Worm (Caenorhabditis elegans): ENCODE measurements around the gene F49H6.15.

- TF ChIP-seq ahr-1 (tag; optimal IDR thresholded peaks at IDR 0.05) = no peak
- TF ChIP-seq gmeb-2 (tag; optimal IDR thresholded peaks at IDR 0.05) = no peak
- TF ChIP-seq odd-2 (tag; optimal IDR thresholded peaks at IDR 0.05) = no peak
- TF ChIP-seq hlh-13 (GFP tag; optimal IDR thresholded peaks at IDR 0.05) = no peak
- TF ChIP-seq fkh-10 (GFP tag; optimal IDR thresholded peaks at IDR 0.05) = no peak
- TF ChIP-seq hlh-30 (tag; optimal IDR thresholded peaks at IDR 0.05; ENCODE audit: insufficient read depth) = no peak
Observed at ce11 chrV:17035850-17036249, 9.7 kb upstream of the F49H6.15 start, which contains the start of gene srz-94.

Measured in whole organism, late embryonic.